In the genomic region with DNA sequence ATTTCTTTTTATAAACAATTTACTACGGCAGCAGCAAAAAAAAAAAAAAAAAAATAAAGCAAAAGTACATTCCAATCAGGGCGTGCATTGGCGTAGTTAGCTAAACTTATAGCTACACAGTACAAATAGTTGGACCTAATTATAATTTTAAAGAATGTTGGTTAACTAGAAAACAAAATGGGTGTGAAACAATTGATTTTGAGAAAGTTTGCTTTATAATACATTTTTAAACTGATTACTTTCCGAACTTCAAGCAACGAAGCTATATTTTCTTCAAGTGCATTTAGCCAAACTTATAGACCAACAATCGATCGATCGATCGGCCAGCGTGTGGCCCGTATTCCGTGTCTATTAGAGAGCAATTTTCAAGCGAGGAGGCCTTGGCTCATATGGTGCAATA, we compare ENCODE assay signal across 1 fruit fly cellular context.
TF ChIP-seq lines count a peak whose summit lies in the region.

No protein-coding gene starts in this region.

TF ChIP-seq in whole organism, embryonic, 481 proteins besides CTCF, POLR2A, EP300 and RAD21 (continued from another document):
- TF ChIP-seq CG7357 (GFP tag; IDR thresholded peaks at IDR 0.05; lab: Robert Waterston, UW): 0 out of 3 replicates have a peak, but pooled peaks have one; percentile 7
- TF ChIP-seq CG17328 (GFP tag; IDR thresholded peaks at IDR 0.05; lab: Robert Waterston, UW): peak; percentile 47; the same call in 1 of the 2 replicates
- TF ChIP-seq chm (GFP tag; IDR thresholded peaks at IDR 0.05; lab: Robert Waterston, UW): no peak
- no peak for TF ChIP-seq Dip3 (GFP tag; optimal IDR thresholded peaks at IDR 0.05; lab: Kevin White, UChicago)
- peak; percentile 29 for TF ChIP-seq bab2 (GFP tag; optimal IDR thresholded peaks at IDR 0.05; lab: Kevin White, UChicago)
- TF ChIP-seq bigmax (GFP tag; optimal IDR thresholded peaks at IDR 0.05; lab: Kevin White, UChicago): no peak
- TF ChIP-seq CG7372 (GFP tag; IDR thresholded peaks at IDR 0.05; lab: Robert Waterston, UW): no peak
- TF ChIP-seq Myb (GFP tag; optimal IDR thresholded peaks at IDR 0.05; lab: Kevin White, UChicago): no peak
- no peak for TF ChIP-seq her (GFP tag; optimal IDR thresholded peaks at IDR 0.05; lab: Kevin White, UChicago)
- no peak for TF ChIP-seq trem (tag; optimal IDR thresholded peaks at IDR 0.05; lab: Kevin White, UChicago)
- TF ChIP-seq Hr51 (GFP tag; optimal IDR thresholded peaks at IDR 0.05; lab: Kevin White, UChicago): peak in 1 of 2 experiments; percentile 77
- TF ChIP-seq Ravus (GFP tag; IDR thresholded peaks at IDR 0.05; lab: Robert Waterston, UW): no peak
- TF ChIP-seq CG10959 (GFP tag; IDR thresholded peaks at IDR 0.05; lab: Robert Waterston, UW): no peak
- TF ChIP-seq CG9932 (GFP tag; IDR thresholded peaks at IDR 0.05; lab: Robert Waterston, UW): 0 out of 2 replicates have a peak, but pooled peaks have one; percentile 21
- peak; percentile 35; the same call in 1 of the 2 replicates for TF ChIP-seq ap (GFP tag; IDR thresholded peaks at IDR 0.05; lab: Robert Waterston, UW)
- TF ChIP-seq CG11247 (GFP tag; IDR thresholded peaks at IDR 0.05; lab: Robert Waterston, UW): no peak
- no peak for TF ChIP-seq CG3838 (GFP tag; optimal IDR thresholded peaks at IDR 0.05; lab: Kevin White, UChicago)
- TF ChIP-seq yki (optimal IDR thresholded peaks at IDR 0.05; lab: Kevin White, UChicago): no peak
- no peak for TF ChIP-seq D19A (tag; optimal IDR thresholded peaks at IDR 0.05; lab: Kevin White, UChicago)
- TF ChIP-seq E2f1 (GFP tag; IDR thresholded peaks at IDR 0.05; lab: Robert Waterston, UW): no peak
- no peak for TF ChIP-seq CG6654 (GFP tag; optimal IDR thresholded peaks at IDR 0.05; lab: Kevin White, UChicago)
- no peak for TF ChIP-seq Nf-YC (tag; optimal IDR thresholded peaks at IDR 0.05; lab: Kevin White, UChicago)
- TF ChIP-seq NFAT (GFP tag; IDR thresholded peaks at IDR 0.05; lab: Robert Waterston, UW): no peak
- TF ChIP-seq CG9817 (tag; optimal IDR thresholded peaks at IDR 0.05; lab: Kevin White, UChicago): peak; percentile 3
- TF ChIP-seq Sin3A (optimal IDR thresholded peaks at IDR 0.05; lab: Kevin White, UChicago): no peak
- TF ChIP-seq nerfin-1 (tag; optimal IDR thresholded peaks at IDR 0.05; lab: Kevin White, UChicago): no peak
- no peak for TF ChIP-seq CG15696 (tag; optimal IDR thresholded peaks at IDR 0.05; lab: Kevin White, UChicago)
- TF ChIP-seq nmo (GFP tag; optimal IDR thresholded peaks at IDR 0.05; lab: Kevin White, UChicago): peak; percentile 27
- TF ChIP-seq CG14050 (GFP tag; IDR thresholded peaks at IDR 0.05; lab: Robert Waterston, UW): peak; percentile 41; the same call in 2 of the 3 replicates
- TF ChIP-seq Med (GFP tag; lab: Kevin White, UChicago): peak; percentile 80
- no peak for TF ChIP-seq sens-2 (GFP tag; IDR thresholded peaks at IDR 0.05; lab: Robert Waterston, UW)
- TF ChIP-seq Opbp (GFP tag; IDR thresholded peaks at IDR 0.05; lab: Robert Waterston, UW; ENCODE audit: partially characterized antibody): no peak
- no peak for TF ChIP-seq salm (tag; optimal IDR thresholded peaks at IDR 0.05; lab: Kevin White, UChicago)
- TF ChIP-seq chif (GFP tag; optimal IDR thresholded peaks at IDR 0.05; lab: Kevin White, UChicago): peak in 1 of 2 experiments; percentile 16
- TF ChIP-seq CG4404 (GFP tag; IDR thresholded peaks at IDR 0.05; lab: Robert Waterston, UW): no peak
- TF ChIP-seq Rx (GFP tag; IDR thresholded peaks at IDR 0.05; lab: Robert Waterston, UW): no peak
- TF ChIP-seq CG34224 (GFP tag; IDR thresholded peaks at IDR 0.05; lab: Robert Waterston, UW; ENCODE audit: partially characterized antibody): no peak
- no peak for TF ChIP-seq Stat92E (GFP tag; optimal IDR thresholded peaks at IDR 0.05; lab: Kevin White, UChicago)
- no peak for TF ChIP-seq sima (GFP tag; optimal IDR thresholded peaks at IDR 0.05; lab: Kevin White, UChicago)
- TF ChIP-seq prd (optimal IDR thresholded peaks at IDR 0.05; lab: Kevin White, UChicago): no peak
- TF ChIP-seq prd (GFP tag; IDR thresholded peaks at IDR 0.05; lab: Robert Waterston, UW): peak; percentile 34; the same call in 1 of the 3 replicates
- no peak for TF ChIP-seq Bgb (GFP tag; IDR thresholded peaks at IDR 0.05; lab: Robert Waterston, UW; ENCODE audit: partially characterized antibody)
- no peak for TF ChIP-seq CG9876 (GFP tag; optimal IDR thresholded peaks at IDR 0.05; lab: Kevin White, UChicago)
- TF ChIP-seq ind (GFP tag; optimal IDR thresholded peaks at IDR 0.05; lab: Kevin White, UChicago): peak; percentile 34
- no peak for TF ChIP-seq HmgZ (tag; optimal IDR thresholded peaks at IDR 0.05; lab: Kevin White, UChicago)
- no peak for TF ChIP-seq CG17568 (GFP tag; optimal IDR thresholded peaks at IDR 0.05; lab: Kevin White, UChicago)
- no peak for TF ChIP-seq wor (GFP tag; IDR thresholded peaks at IDR 0.05; lab: Robert Waterston, UW)
- TF ChIP-seq slp2 (GFP tag; optimal IDR thresholded peaks at IDR 0.05; lab: Kevin White, UChicago): peak; percentile 24
- TF ChIP-seq wdn (GFP tag; IDR thresholded peaks at IDR 0.05; lab: Robert Waterston, UW): no peak
- no peak for TF ChIP-seq CG10321 (GFP tag; IDR thresholded peaks at IDR 0.05; lab: Robert Waterston, UW)
- TF ChIP-seq CG2889 (GFP tag; IDR thresholded peaks at IDR 0.05; lab: Robert Waterston, UW): no peak
- no peak for TF ChIP-seq CG1233 (GFP tag; optimal IDR thresholded peaks at IDR 0.05; lab: Kevin White, UChicago)
- no peak for TF ChIP-seq CG11085 (GFP tag; IDR thresholded peaks at IDR 0.05; lab: Robert Waterston, UW)
- TF ChIP-seq insv (GFP tag; optimal IDR thresholded peaks at IDR 0.05; lab: Kevin White, UChicago): no peak
- TF ChIP-seq CG2678 (tag; optimal IDR thresholded peaks at IDR 0.05; lab: Kevin White, UChicago): no peak
- no peak for TF ChIP-seq shn (GFP tag; optimal IDR thresholded peaks at IDR 0.05; lab: Kevin White, UChicago)
- no peak for TF ChIP-seq NC2β (GFP tag; optimal IDR thresholded peaks at IDR 0.05; lab: Kevin White, UChicago)
- no peak for TF ChIP-seq CG34376 (GFP tag; optimal IDR thresholded peaks at IDR 0.05; lab: Kevin White, UChicago)
- TF ChIP-seq CG17829 (tag; optimal IDR thresholded peaks at IDR 0.05; lab: Kevin White, UChicago): peak; percentile 9
- TF ChIP-seq cato (GFP tag; optimal IDR thresholded peaks at IDR 0.05; lab: Kevin White, UChicago; ENCODE audit: borderline replicate concordance): peak; percentile 16
- TF ChIP-seq pfk (GFP tag; optimal IDR thresholded peaks at IDR 0.05; lab: Kevin White, UChicago): no peak
- TF ChIP-seq GATAe (GFP tag; conservative IDR thresholded peaks at IDR 0.05; lab: Robert Waterston, UW): no peak
- no peak for TF ChIP-seq usp (GFP tag; optimal IDR thresholded peaks at IDR 0.05; lab: Kevin White, UChicago)
- peak; percentile 56 for TF ChIP-seq CG17359 (tag; optimal IDR thresholded peaks at IDR 0.05; lab: Kevin White, UChicago)
- TF ChIP-seq Deaf1 (tag; optimal IDR thresholded peaks at IDR 0.05; lab: Kevin White, UChicago): no peak
- no peak for TF ChIP-seq vfl (GFP tag; optimal IDR thresholded peaks at IDR 0.05; lab: Kevin White, UChicago)
- peak; percentile 69 for TF ChIP-seq gem (tag; optimal IDR thresholded peaks at IDR 0.05; lab: Kevin White, UChicago)
- TF ChIP-seq ranshi (GFP tag; IDR thresholded peaks at IDR 0.05; lab: Robert Waterston, UW): peak; percentile 50; the same call in 1 of the 2 replicates
- no peak for TF ChIP-seq CG13123 (GFP tag; optimal IDR thresholded peaks at IDR 0.05; lab: Kevin White, UChicago)
- TF ChIP-seq zen (tag; optimal IDR thresholded peaks at IDR 0.05; lab: Kevin White, UChicago): no peak
- peak; percentile 14 for TF ChIP-seq CG3281 (GFP tag; optimal IDR thresholded peaks at IDR 0.05; lab: Kevin White, UChicago)
- TF ChIP-seq Doc2 (GFP tag; IDR thresholded peaks at IDR 0.05; lab: Robert Waterston, UW): no peak
- peak; percentile 52 for TF ChIP-seq unpg (GFP tag; optimal IDR thresholded peaks at IDR 0.05; lab: Kevin White, UChicago)
- no peak for TF ChIP-seq ftz-f1 (GFP tag; optimal IDR thresholded peaks at IDR 0.05; lab: Kevin White, UChicago)
- no peak for TF ChIP-seq CG14710 (tag; optimal IDR thresholded peaks at IDR 0.05; lab: Kevin White, UChicago)
- no peak for TF ChIP-seq lab (GFP tag; optimal IDR thresholded peaks at IDR 0.05; lab: Kevin White, UChicago)
- peak; percentile 5 for TF ChIP-seq CG8924 (tag; optimal IDR thresholded peaks at IDR 0.05; lab: Kevin White, UChicago)
- TF ChIP-seq Oli (tag; optimal IDR thresholded peaks at IDR 0.05; lab: Kevin White, UChicago): peak; percentile 58
- no peak for TF ChIP-seq dm (GFP tag; optimal IDR thresholded peaks at IDR 0.05; lab: Kevin White, UChicago)
- no peak for TF ChIP-seq hkb (optimal IDR thresholded peaks at IDR 0.05; lab: Kevin White, UChicago)
- TF ChIP-seq hkb (GFP tag; IDR thresholded peaks at IDR 0.05; lab: Robert Waterston, UW): peak; percentile 62
- TF ChIP-seq Camta (GFP tag; optimal IDR thresholded peaks at IDR 0.05; lab: Kevin White, UChicago): no peak
- no peak for TF ChIP-seq oc (tag; optimal IDR thresholded peaks at IDR 0.05; lab: Kevin White, UChicago)
- TF ChIP-seq tgo (GFP tag; IDR thresholded peaks at IDR 0.05; lab: Robert Waterston, UW): peak; percentile 59; the same call in 2 of the 3 replicates
- TF ChIP-seq caup (GFP tag; optimal IDR thresholded peaks at IDR 0.05; lab: Kevin White, UChicago; ENCODE audit: severe bottlenecking): no peak
- no peak for TF ChIP-seq Spps (tag; optimal IDR thresholded peaks at IDR 0.05; lab: Kevin White, UChicago)
- no peak for TF ChIP-seq CG17361 (GFP tag; IDR thresholded peaks at IDR 0.05; lab: Robert Waterston, UW)
- peak; percentile 12 for TF ChIP-seq CG13296 (GFP tag; optimal IDR thresholded peaks at IDR 0.05; lab: Kevin White, UChicago)
- TF ChIP-seq ase (GFP tag; IDR thresholded peaks at IDR 0.05; lab: Robert Waterston, UW): no peak; the same call in 2 of the 3 replicates
- no peak for TF ChIP-seq corto (GFP tag; optimal IDR thresholded peaks at IDR 0.05; lab: Kevin White, UChicago)
- no peak for TF ChIP-seq Atf3 (GFP tag; optimal IDR thresholded peaks at IDR 0.05; lab: Kevin White, UChicago)
- TF ChIP-seq unc-4 (GFP tag; IDR thresholded peaks at IDR 0.05; lab: Robert Waterston, UW; ENCODE audit: partially characterized antibody): no peak
- TF ChIP-seq NK7.1 (GFP tag; optimal IDR thresholded peaks at IDR 0.05; lab: Kevin White, UChicago): no peak
- TF ChIP-seq CG2712 (tag; optimal IDR thresholded peaks at IDR 0.05; lab: Kevin White, UChicago): peak; percentile 29
- peak; percentile 18 for TF ChIP-seq fd96Cb (tag; optimal IDR thresholded peaks at IDR 0.05; lab: Kevin White, UChicago)
- no peak for TF ChIP-seq crc (GFP tag; optimal IDR thresholded peaks at IDR 0.05; lab: Kevin White, UChicago)
- TF ChIP-seq Bteb2 (GFP tag; optimal IDR thresholded peaks at IDR 0.05; lab: Kevin White, UChicago): no peak
- no peak for TF ChIP-seq btn (GFP tag; optimal IDR thresholded peaks at IDR 0.05; lab: Kevin White, UChicago)
- TF ChIP-seq CG13775 (GFP tag; optimal IDR thresholded peaks at IDR 0.05; lab: Kevin White, UChicago): no peak
- TF ChIP-seq grau (tag; optimal IDR thresholded peaks at IDR 0.05; lab: Kevin White, UChicago): peak; percentile 52
- no peak for TF ChIP-seq fd3F (GFP tag; optimal IDR thresholded peaks at IDR 0.05; lab: Kevin White, UChicago)
- TF ChIP-seq tll (GFP tag; optimal IDR thresholded peaks at IDR 0.05; lab: Kevin White, UChicago): no peak
- no peak; the same call in 1 of the 2 replicates for TF ChIP-seq CG31441 (GFP tag; IDR thresholded peaks at IDR 0.05; lab: Robert Waterston, UW)
- TF ChIP-seq B-H1 (GFP tag; IDR thresholded peaks at IDR 0.05; lab: Robert Waterston, UW): peak; percentile 22; the same call in 1 of the 3 replicates
- TF ChIP-seq CG3065 (GFP tag; optimal IDR thresholded peaks at IDR 0.05; lab: Kevin White, UChicago): no peak
- no peak for TF ChIP-seq ro (GFP tag; IDR thresholded peaks at IDR 0.05; lab: Robert Waterston, UW)
- no peak for TF ChIP-seq CG4360 (GFP tag; IDR thresholded peaks at IDR 0.05; lab: Robert Waterston, UW)
- TF ChIP-seq Blimp-1 (GFP tag; optimal IDR thresholded peaks at IDR 0.05; lab: Kevin White, UChicago): peak; percentile 38
- TF ChIP-seq B-H2 (GFP tag; optimal IDR thresholded peaks at IDR 0.05; lab: Kevin White, UChicago): no peak
- TF ChIP-seq CG8290 (GFP tag; optimal IDR thresholded peaks at IDR 0.05; lab: Kevin White, UChicago): no peak
- peak in 1 of 2 experiments; percentile 65 for TF ChIP-seq CG8290 (tag; optimal IDR thresholded peaks at IDR 0.05; lab: Kevin White, UChicago)
- peak; percentile 46 for TF ChIP-seq CG10209 (GFP tag; optimal IDR thresholded peaks at IDR 0.05; lab: Kevin White, UChicago)
- peak; percentile 14; the same call in 1 of the 2 replicates for TF ChIP-seq CG14441 (GFP tag; IDR thresholded peaks at IDR 0.05; lab: Robert Waterston, UW)
- TF ChIP-seq Nf-YA (GFP tag; IDR thresholded peaks at IDR 0.05; lab: Robert Waterston, UW): no peak
- TF ChIP-seq pho (GFP tag; optimal IDR thresholded peaks at IDR 0.05; lab: Kevin White, UChicago): no peak
- TF ChIP-seq br (optimal IDR thresholded peaks at IDR 0.05; lab: Kevin White, UChicago): no peak
- TF ChIP-seq scrt (GFP tag; optimal IDR thresholded peaks at IDR 0.05; lab: Kevin White, UChicago): no peak
- no peak for TF ChIP-seq z (GFP tag; IDR thresholded peaks at IDR 0.05; lab: Robert Waterston, UW)
- no peak for TF ChIP-seq knrl (GFP tag; IDR thresholded peaks at IDR 0.05; lab: Robert Waterston, UW; ENCODE audit: partially characterized antibody)
- TF ChIP-seq CG13424 (tag; optimal IDR thresholded peaks at IDR 0.05; lab: Kevin White, UChicago): peak; percentile 51
